Worm (Caenorhabditis elegans) whole organism, L4 larva: Measurements from ENCODE around the gene epi-1.

Source experiments
- Y48G9A.11 ChIP-seq: fragments of 200-800 bp; sonication (Bioruptor generic); IDR thresholded peaks from 2 replicates; pipeline ENCODE4 v1.3.6; 2022; ENCODE audit warnings: missing genetic modification reagents, missing genetic modification characterization, missing compliant biosample characterization
- ceh-44 ChIP-seq: fragments of 200-800 bp; sonication (Bioruptor generic); IDR thresholded peaks from 2 replicates; pipeline ENCODE4 v1.3.6; 2022; ENCODE audit warnings: missing genetic modification reagents, missing genetic modification characterization, missing compliant biosample characterization
- ces-1 ChIP-seq: fragments of 150-350 bp; sonication (generic microtip); optimal IDR thresholded peaks from 4 replicates; lab custom pipeline; 2014; ENCODE audit warnings: missing biosample characterization, missing genetic modification reagents, missing genetic modification characterization
- fkh-10 ChIP-seq: fragments of 150-350 bp; optimal IDR thresholded peaks from 2 replicates; lab custom pipeline; 2014; ENCODE audit warnings: missing biosample characterization, missing genetic modification reagents, missing genetic modification characterization
- hlh-30 ChIP-seq: sonication (generic microtip); optimal IDR thresholded peaks from 2 replicates; lab custom pipeline; 2017; ENCODE audit warnings: antibody characterized with exemption, mild to moderate bottlenecking, missing genetic modification characterization, missing compliant biosample characterization; ENCODE audit not compliant: insufficient read depth
- lin-15B ChIP-seq: fragments of 150-350 bp; sonication (generic microtip); optimal IDR thresholded peaks from 3 replicates; lab custom pipeline; 2014; ENCODE audit warnings: missing biosample characterization, missing genetic modification characterization
- nhr-28 ChIP-seq: fragments of 150-350 bp; optimal IDR thresholded peaks from 2 replicates; lab custom pipeline; 2014; ENCODE audit warnings: missing biosample characterization, missing genetic modification characterization

DNA sequence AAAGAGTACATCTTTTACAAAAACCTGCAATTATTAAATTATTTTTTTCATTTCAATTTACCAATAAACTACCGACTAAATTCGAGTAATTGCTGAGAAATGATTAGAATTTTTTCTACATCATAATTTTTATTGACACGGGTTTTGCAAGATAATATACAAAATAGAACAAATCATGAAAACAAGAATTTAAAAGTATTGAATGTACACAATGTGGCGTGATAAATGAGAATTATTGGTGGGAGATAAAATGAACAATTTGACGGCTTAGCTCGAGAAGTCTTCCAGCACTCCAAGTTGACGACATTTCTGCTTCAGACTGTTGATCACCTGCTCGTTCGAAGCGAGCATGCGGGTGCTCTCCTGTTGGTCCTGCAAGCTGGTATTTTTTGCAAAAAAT, 28.6 kb downstream of the epi-1 start, which contains the start of gene R102.4:
- TF ChIP-seq lin-15B (tag; lab: Kevin White, UChicago) = no peak
- no peak for TF ChIP-seq ces-1
- no peak for TF ChIP-seq hlh-30 (tag; lab: Kevin White, UChicago)
- TF ChIP-seq fkh-10 (GFP tag; lab: Kevin White, UChicago) = no peak
- no peak for TF ChIP-seq ceh-44 (GFP tag; lab: Robert Waterston, UW)
- TF ChIP-seq nhr-28 (tag; lab: Kevin White, UChicago) = no peak
- no peak for TF ChIP-seq Y48G9A.11
